Worm (Caenorhabditis elegans): ENCODE results near the gene cyp-13A8.

DNA sequence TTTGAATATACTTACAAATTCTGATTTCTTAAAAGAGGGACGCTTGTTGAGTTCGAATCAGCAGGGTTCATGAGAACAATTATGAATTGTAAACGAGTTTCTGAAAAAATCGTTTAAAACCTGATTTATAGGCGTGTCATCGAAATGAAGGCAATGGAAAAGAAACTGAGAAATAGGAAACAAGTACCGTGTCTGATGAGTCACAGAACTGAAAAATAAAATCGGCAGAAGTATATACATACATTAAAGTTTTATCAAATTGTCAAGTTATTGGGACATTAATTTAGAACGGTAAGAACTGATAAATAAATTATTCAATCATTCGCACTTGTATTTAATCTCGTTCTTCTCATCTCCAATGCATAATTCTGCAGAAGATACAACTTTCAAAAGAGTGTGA is 37.9 kb upstream of the cyp-13A8 start, which contains the start of gene chil-9:
- TF ChIP-seq nfyb-1 (GFP tag; IDR thresholded peaks at IDR 0.05) (no peak), rec-8 (tag; optimal IDR thresholded peaks at IDR 0.05) (no peak), dpl-1 (GFP tag; optimal IDR thresholded peaks at IDR 0.05) (no peak), snpc-4 (GFP tag; optimal IDR thresholded peaks at IDR 0.05) (no peak), snpc-4 (tag; optimal IDR thresholded peaks at IDR 0.05) (no peak), ama-1 (optimal IDR thresholded peaks at IDR 0.05) (no peak), ama-1 (GFP tag; optimal IDR thresholded peaks at IDR 0.05) (no peak), pha-4 (tag; optimal IDR thresholded peaks at IDR 0.05) (no peak), dpff-1 (tag; optimal IDR thresholded peaks at IDR 0.05) (no peak)

Measured in whole organism, young adult.